Worm (Caenorhabditis elegans): ENCODE measurements around the gene pho-11.

pho-11 gene

DNA sequence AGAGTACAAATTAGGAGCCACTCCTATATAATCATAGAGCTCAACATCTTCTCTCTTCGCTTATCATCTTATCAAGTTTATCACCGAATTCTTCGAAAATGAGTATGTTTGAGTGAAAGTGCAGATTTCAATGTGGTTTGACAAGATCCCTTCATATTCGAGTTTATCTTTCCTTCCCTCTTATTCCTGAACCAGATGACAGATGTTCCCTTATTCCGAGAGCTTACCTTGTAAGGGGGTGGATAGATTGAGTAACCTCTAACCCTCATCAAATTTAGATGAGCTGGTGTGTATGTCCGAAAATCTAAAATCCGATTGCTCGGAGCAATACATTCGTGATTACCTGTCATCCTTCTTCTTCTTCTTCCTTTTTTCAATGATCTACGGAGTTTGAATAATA lies 17.0 kb downstream of the pho-11 start:
- TF ChIP-seq nhr-90 (tag; optimal IDR thresholded peaks at IDR 0.05; ENCODE audit: poor library complexity) (no peak), dpl-1 (GFP tag; optimal IDR thresholded peaks at IDR 0.05) (no peak), jun-1 (tag; optimal IDR thresholded peaks at IDR 0.05) (no peak), skn-1 (tag; optimal IDR thresholded peaks at IDR 0.05) (no peak), unc-130 (tag; optimal IDR thresholded peaks at IDR 0.05) (no peak), efl-1 (optimal IDR thresholded peaks at IDR 0.05) (no peak), efl-1 (GFP tag; optimal IDR thresholded peaks at IDR 0.05 in 1 of 2) (no peak), Y116A8C.19 (tag; optimal IDR thresholded peaks at IDR 0.05; ENCODE audit: borderline replicate concordance) (no peak), xbp-1 (tag; optimal IDR thresholded peaks at IDR 0.05) (no peak), mdl-1 (tag; optimal IDR thresholded peaks at IDR 0.05) (no peak), lsy-2 (tag; optimal IDR thresholded peaks at IDR 0.05) (no peak), elt-3 (tag; optimal IDR thresholded peaks at IDR 0.05) (no peak), rnt-1 (tag; optimal IDR thresholded peaks at IDR 0.05) (no peak), nhr-84 (tag; optimal IDR thresholded peaks at IDR 0.05) (no peak)

DNA sequence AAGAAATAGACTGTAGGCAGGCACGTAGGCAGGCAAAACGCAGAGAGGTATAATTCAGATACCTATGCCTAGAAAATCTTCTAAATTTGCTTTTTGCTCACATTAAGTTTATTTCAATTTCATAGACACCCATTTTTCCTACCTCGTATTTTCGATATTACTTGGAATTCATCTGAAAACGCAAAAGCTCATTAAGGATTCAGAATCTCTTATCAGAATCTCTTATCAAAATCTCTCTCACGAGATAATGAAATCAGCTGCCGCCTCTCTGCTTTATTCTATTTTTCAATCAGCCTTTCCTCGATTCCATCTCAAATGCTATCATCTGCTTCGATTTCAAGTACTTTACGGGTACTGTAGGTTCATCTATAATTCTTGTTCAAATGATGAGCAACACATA lies 20.2 kb downstream of the pho-11 start:
- TF ChIP-seq hlh-4 (tag; optimal IDR thresholded peaks at IDR 0.05), result peak; percentile 62
- TF ChIP-seq nhr-71 (tag; optimal IDR thresholded peaks at IDR 0.05), result peak; percentile 17
- TF ChIP-seq zip-4 (GFP tag; optimal IDR thresholded peaks at IDR 0.05), result no peak
- TF ChIP-seq fkh-8 (tag; optimal IDR thresholded peaks at IDR 0.05), result peak; percentile 53

DNA sequence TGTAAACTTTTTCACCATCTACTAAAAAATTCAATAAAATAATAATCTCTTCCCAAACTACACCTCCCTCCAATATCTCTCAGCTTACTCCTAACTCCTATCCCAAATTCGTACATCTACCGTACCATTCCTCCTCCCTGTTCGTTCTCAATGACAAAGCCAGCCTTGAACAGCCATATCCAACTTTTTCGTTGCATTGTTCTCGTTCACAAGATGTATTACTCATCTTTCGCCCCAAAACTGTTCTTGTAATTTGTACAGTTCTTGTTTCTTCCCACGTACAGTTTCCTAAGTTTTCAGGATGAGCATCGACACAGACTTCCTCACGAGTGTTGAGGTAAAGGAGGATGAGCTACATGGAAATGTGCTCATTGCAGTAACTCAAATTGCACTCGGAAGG lies 23.2 kb downstream of the pho-11 start, which contains the start of gene egl-43:
egl-43 (plus strand) TSS at position 301 of the 400 bp plus-strand sequence.
- TF ChIP-seq hlh-4 (tag; optimal IDR thresholded peaks at IDR 0.05), result no peak
- TF ChIP-seq irx-1 (tag; optimal IDR thresholded peaks at IDR 0.05), result no peak
- no peak for TF ChIP-seq ztf-11 (tag; optimal IDR thresholded peaks at IDR 0.05)
- no peak for TF ChIP-seq ztf-4 (tag; optimal IDR thresholded peaks at IDR 0.05)
- no peak for TF ChIP-seq lsy-2 (tag; optimal IDR thresholded peaks at IDR 0.05)
- TF ChIP-seq nhr-76 (tag; optimal IDR thresholded peaks at IDR 0.05), result no peak
- TF ChIP-seq elt-2 (tag; optimal IDR thresholded peaks at IDR 0.05), result no peak
- no peak for TF ChIP-seq nhr-20 (tag; optimal IDR thresholded peaks at IDR 0.05)
- no peak for TF ChIP-seq nhr-11 (tag; optimal IDR thresholded peaks at IDR 0.05)
- no peak for TF ChIP-seq ceh-8 (GFP tag; optimal IDR thresholded peaks at IDR 0.05)
- no peak for TF ChIP-seq dpl-1 (GFP tag; optimal IDR thresholded peaks at IDR 0.05)
- no peak for TF ChIP-seq nhr-19 (GFP tag; conservative IDR thresholded peaks at IDR 0.05)

DNA sequence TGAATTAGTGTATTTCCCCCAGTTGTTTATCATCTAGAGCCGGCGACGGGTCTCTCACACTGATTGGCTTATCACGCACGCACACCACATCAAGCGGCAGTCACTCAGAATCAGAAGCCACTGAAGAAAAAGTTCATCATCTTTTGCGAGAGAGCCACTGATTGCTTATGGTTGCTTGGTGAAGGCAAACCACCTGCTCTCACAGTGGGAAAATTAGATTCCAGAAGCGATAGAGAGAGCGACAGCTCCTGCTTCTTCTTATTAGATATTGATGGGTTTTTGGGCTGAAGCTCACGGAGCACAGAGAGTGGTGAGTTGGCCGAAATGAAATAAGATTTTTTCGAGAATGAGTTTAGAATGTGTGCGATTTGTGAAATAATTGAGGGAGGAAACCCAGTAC lies 24.5 kb downstream of the pho-11 start:
- no peak for TF ChIP-seq sup-37 (GFP tag; optimal IDR thresholded peaks at IDR 0.05)
- peak; percentile 36 for TF ChIP-seq fkh-8 (tag; optimal IDR thresholded peaks at IDR 0.05)

DNA sequence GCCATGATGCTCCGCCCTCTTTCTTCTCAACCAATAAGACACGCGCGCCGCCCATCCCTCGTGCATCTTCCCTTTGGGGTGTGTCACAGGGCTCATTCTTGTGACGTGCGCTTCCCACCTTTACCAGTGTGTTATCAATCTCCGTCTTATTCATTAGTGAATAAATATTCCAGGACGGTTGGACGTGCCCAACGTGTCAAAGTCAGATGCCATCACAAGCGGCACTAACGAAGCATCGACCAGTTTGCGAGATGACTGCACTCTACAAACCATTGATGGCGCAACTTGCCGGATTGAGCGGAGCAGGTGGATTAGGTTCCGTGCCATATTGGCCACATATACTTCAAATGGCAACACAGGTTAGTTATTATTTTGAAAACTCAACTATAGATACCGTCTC lies 28.5 kb downstream of the pho-11 start:
- TF ChIP-seq isw-1 (GFP tag; IDR thresholded peaks at IDR 0.05) (no peak), ceh-88 (GFP tag; IDR thresholded peaks at IDR 0.05) (no peak), nhr-19 (GFP tag; conservative IDR thresholded peaks at IDR 0.05) (no peak), unc-130 (tag; optimal IDR thresholded peaks at IDR 0.05) (no peak), vab-15 (tag; optimal IDR thresholded peaks at IDR 0.05) (no peak)

DNA sequence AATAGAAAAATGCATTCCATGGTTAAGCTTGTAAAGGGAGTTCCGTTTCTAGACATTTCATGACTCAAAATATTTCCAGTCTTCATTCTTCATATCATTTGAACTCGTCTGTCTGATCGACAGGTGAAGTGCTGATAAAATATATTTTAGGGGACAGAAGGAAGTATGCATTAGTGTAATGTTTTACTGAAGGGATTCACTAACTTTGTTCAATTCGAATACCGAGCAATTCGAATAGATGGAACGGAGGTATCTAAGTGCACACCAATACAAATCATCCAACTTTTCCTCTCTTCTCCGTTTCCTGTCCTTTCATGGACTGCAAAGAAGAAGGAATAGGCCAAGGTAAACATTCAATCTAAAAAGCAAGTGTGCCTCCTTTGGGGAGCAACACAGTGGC lies 32.2 kb downstream of the pho-11 start:
- no peak for TF ChIP-seq C34B4.2 (tag; optimal IDR thresholded peaks at IDR 0.05)
- no peak for TF ChIP-seq zip-4 (GFP tag; optimal IDR thresholded peaks at IDR 0.05)
- TF ChIP-seq sup-37 (GFP tag; optimal IDR thresholded peaks at IDR 0.05), result no peak
- no peak for TF ChIP-seq nhr-47 (tag; optimal IDR thresholded peaks at IDR 0.05)
- no peak for TF ChIP-seq lin-39 (tag; optimal IDR thresholded peaks at IDR 0.05)
- no peak for TF ChIP-seq nhr-28 (tag; optimal IDR thresholded peaks at IDR 0.05)
- TF ChIP-seq xbp-1 (tag; optimal IDR thresholded peaks at IDR 0.05), result no peak
- TF ChIP-seq mep-1 (tag; optimal IDR thresholded peaks at IDR 0.05), result no peak

Measured in whole organism, L1 larva.